Fruit fly (Drosophila melanogaster): ENCODE results near the gene CG43998.

Gene CG43998

dm6 chr3R:23886270-23887095 is 42.3 kb downstream of the CG43998 start (continued):
- peak; percentile 83 for TF ChIP-seq Gug (GFP tag; IDR thresholded peaks at IDR 0.05)
- TF ChIP-seq CG8319 (GFP tag; optimal IDR thresholded peaks at IDR 0.05): peak; percentile 87
- TF ChIP-seq CG11902 (GFP tag; optimal IDR thresholded peaks at IDR 0.05): peak; percentile 83
- TF ChIP-seq esn (GFP tag; optimal IDR thresholded peaks at IDR 0.05): peak; percentile 98
- TF ChIP-seq Eip93F (GFP tag; optimal IDR thresholded peaks at IDR 0.05): peak; percentile 95
- TF ChIP-seq achi (GFP tag; optimal IDR thresholded peaks at IDR 0.05): peak; percentile 95
- TF ChIP-seq CG34406 (GFP tag; optimal IDR thresholded peaks at IDR 0.05): peak; percentile 95
- peak; percentile 97 for TF ChIP-seq Met (GFP tag; optimal IDR thresholded peaks at IDR 0.05)
- TF ChIP-seq CG11762 (GFP tag; optimal IDR thresholded peaks at IDR 0.05; ENCODE audit: insufficient read depth): peak; percentile 92
- peak; percentile 86 for TF ChIP-seq Lpt (GFP tag; optimal IDR thresholded peaks at IDR 0.05)
- peak; percentile 96 for TF ChIP-seq Hr39 (GFP tag; optimal IDR thresholded peaks at IDR 0.05)
- TF ChIP-seq Eip78C (GFP tag): peak; percentile 99
- peak; percentile 90 for TF ChIP-seq CG7368 (GFP tag; optimal IDR thresholded peaks at IDR 0.05)
- TF ChIP-seq CG15336 (GFP tag; IDR thresholded peaks at IDR 0.05): peak; percentile 96
- TF ChIP-seq net (GFP tag; optimal IDR thresholded peaks at IDR 0.05): peak; percentile 93
- TF ChIP-seq Blimp-1 (GFP tag; optimal IDR thresholded peaks at IDR 0.05): peak; percentile 84
- TF ChIP-seq CG31627 (GFP tag; optimal IDR thresholded peaks at IDR 0.05): peak; percentile 97
- peak; percentile 83 for TF ChIP-seq CG6276 (GFP tag; optimal IDR thresholded peaks at IDR 0.05)
- TF ChIP-seq cyc (GFP tag; optimal IDR thresholded peaks at IDR 0.05): peak; percentile 94
- peak; percentile 91 for TF ChIP-seq Sox15 (GFP tag; optimal IDR thresholded peaks at IDR 0.05)
- TF ChIP-seq CG8632 (GFP tag; optimal IDR thresholded peaks at IDR 0.05): peak; percentile 95

DNA sequence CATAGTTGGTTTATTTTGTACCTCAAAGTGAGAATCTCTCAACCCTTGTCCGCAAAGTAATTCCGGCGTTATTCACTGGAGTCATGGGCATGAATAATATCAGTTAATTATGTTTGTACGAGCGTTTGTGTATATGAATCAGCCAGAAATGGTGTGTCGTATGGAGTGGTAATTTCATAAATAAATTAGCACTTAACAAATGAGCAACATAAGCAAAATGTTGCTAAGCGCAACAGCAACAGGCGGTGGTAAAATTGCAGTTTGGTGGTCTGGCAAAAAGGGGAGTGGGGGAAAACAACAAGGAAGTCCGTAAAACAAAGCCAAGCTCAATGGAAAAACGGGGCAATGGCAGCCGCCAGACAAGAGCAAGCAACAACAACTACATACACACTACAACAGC is 43.1 kb downstream of the CG43998 start:
- TF ChIP-seq Ets96B (tag; optimal IDR thresholded peaks at IDR 0.05) (no peak), CG11294 (GFP tag; IDR thresholded peaks at IDR 0.05) (no peak), Eip78C (GFP tag) (no peak), CG7368 (GFP tag; optimal IDR thresholded peaks at IDR 0.05) (no peak), net (GFP tag; optimal IDR thresholded peaks at IDR 0.05) (no peak), CG3919 (GFP tag; optimal IDR thresholded peaks at IDR 0.05) (no peak), spab (GFP tag; optimal IDR thresholded peaks at IDR 0.05) (no peak), acj6 (GFP tag; optimal IDR thresholded peaks at IDR 0.05) (no peak), Hr4 (GFP tag; optimal IDR thresholded peaks at IDR 0.05) (no peak), CG31627 (GFP tag; optimal IDR thresholded peaks at IDR 0.05) (no peak), cyc (GFP tag; optimal IDR thresholded peaks at IDR 0.05) (no peak), Sox102F (GFP tag; optimal IDR thresholded peaks at IDR 0.05) (no peak)

DNA sequence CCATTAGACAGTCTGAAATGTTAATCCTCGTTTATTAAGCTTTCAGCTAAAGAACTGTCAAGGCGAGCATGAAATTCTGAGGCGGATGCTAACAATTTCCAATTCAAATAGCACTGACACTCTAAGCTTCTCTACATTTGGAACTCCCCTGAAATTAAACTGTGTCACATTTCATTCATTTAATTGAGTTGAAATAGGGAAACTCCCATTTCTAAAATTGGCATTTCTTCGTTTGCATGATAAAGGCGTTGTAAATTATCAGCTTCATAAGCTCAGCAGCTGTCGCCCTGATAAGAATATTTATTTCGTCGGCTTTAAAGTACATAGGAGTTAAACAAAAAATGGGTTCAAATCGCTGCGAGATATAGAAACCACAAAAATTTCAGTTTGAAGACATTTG is 43.6 kb downstream of the CG43998 start:
- TF ChIP-seq OdsH (GFP tag; optimal IDR thresholded peaks at IDR 0.05): no peak
- no peak for TF ChIP-seq Sox14 (GFP tag; optimal IDR thresholded peaks at IDR 0.05)
- no peak for TF ChIP-seq CG11294 (GFP tag; IDR thresholded peaks at IDR 0.05)
- no peak for TF ChIP-seq CG15336 (GFP tag; IDR thresholded peaks at IDR 0.05)
- no peak for TF ChIP-seq Smox (GFP tag; optimal IDR thresholded peaks at IDR 0.05)
- TF ChIP-seq pdm3 (GFP tag; optimal IDR thresholded peaks at IDR 0.05): no peak
- no peak for TF ChIP-seq CG3919 (GFP tag; optimal IDR thresholded peaks at IDR 0.05)
- no peak for TF ChIP-seq Ets21C (GFP tag; optimal IDR thresholded peaks at IDR 0.05)
- TF ChIP-seq salr (GFP tag; optimal IDR thresholded peaks at IDR 0.05): no peak
- no peak for TF ChIP-seq Hr38 (GFP tag; optimal IDR thresholded peaks at IDR 0.05)
- no peak for TF ChIP-seq dsx (GFP tag; optimal IDR thresholded peaks at IDR 0.05; ENCODE audit: poor library complexity, severe bottlenecking)
- TF ChIP-seq CG1621 (tag; optimal IDR thresholded peaks at IDR 0.05): no peak
- TF ChIP-seq acj6 (GFP tag; optimal IDR thresholded peaks at IDR 0.05): no peak
- no peak for TF ChIP-seq eg (GFP tag; IDR thresholded peaks at IDR 0.05)

All from whole organism, prepupa.